Fruit fly (Drosophila melanogaster) whole organism, embryonic: ENCODE measurements around the gene CARPB.

Experiments
- B-H2 ChIP-seq: fragments of 200-800 bp; sonication (Bioruptor generic); optimal IDR thresholded peaks from 2 replicates; lab custom pipeline; 2018; ENCODE audit warnings: missing biosample characterization, mild to moderate bottlenecking, missing genetic modification characterization
- CG10543 ChIP-seq: fragments of 200-800 bp; sonication (Bioruptor generic); optimal IDR thresholded peaks from 3 replicates; lab custom pipeline; 2017; ENCODE audit warnings: missing biosample characterization, mild to moderate bottlenecking, missing genetic modification characterization, moderate library complexity
- CG12071 ChIP-seq: fragments of 200-800 bp; sonication (Bioruptor generic); optimal IDR thresholded peaks from 3 replicates; lab custom pipeline; 2018; ENCODE audit warnings: missing biosample characterization, mild to moderate bottlenecking, missing genetic modification characterization
- CG12104 ChIP-seq: fragments of 200-800 bp; sonication (Bioruptor generic); optimal IDR thresholded peaks from 3 replicates; lab custom pipeline; 2016; ENCODE audit warnings: missing biosample characterization, missing genetic modification characterization
- CG12299 ChIP-seq: fragments of 200-800 bp; sonication (Bioruptor generic); optimal IDR thresholded peaks from 2 replicates; lab custom pipeline; 2018; ENCODE audit warnings: missing biosample characterization, mild to moderate bottlenecking, missing genetic modification characterization
- CG13894 ChIP-seq: fragments of 200-800 bp; sonication (Bioruptor generic); optimal IDR thresholded peaks from 3 replicates; lab custom pipeline; 2018; ENCODE audit warnings: missing biosample characterization, mild to moderate bottlenecking, missing genetic modification characterization, moderate library complexity
- CG1529 ChIP-seq: fragments of 200-800 bp; sonication (Bioruptor generic); optimal IDR thresholded peaks from 3 replicates; lab custom pipeline; 2018; ENCODE audit warnings: missing biosample characterization, missing genetic modification characterization
- CG1603 ChIP-seq: fragments of 200-800 bp; sonication (Bioruptor generic); optimal IDR thresholded peaks from 2 replicates; lab custom pipeline; 2019; ENCODE audit warnings: missing biosample characterization, mild to moderate bottlenecking, missing genetic modification characterization, moderate library complexity
- CG17802 ChIP-seq: fragments of 200-800 bp; sonication (Bioruptor generic); optimal IDR thresholded peaks from 2 replicates; lab custom pipeline; 2018; ENCODE audit warnings: missing biosample characterization, mild to moderate bottlenecking, missing genetic modification characterization, moderate library complexity
- CG17912 ChIP-seq: fragments of 200-800 bp; sonication (Bioruptor generic); optimal IDR thresholded peaks from 2 replicates; lab custom pipeline; 2018; ENCODE audit warnings: missing biosample characterization, mild to moderate bottlenecking, missing genetic modification characterization
- CG18599 ChIP-seq: fragments of 200-800 bp; sonication (Bioruptor generic); optimal IDR thresholded peaks from 3 replicates; lab custom pipeline; 2017; ENCODE audit warnings: missing biosample characterization, missing genetic modification characterization, mild to moderate bottlenecking, moderate library complexity, missing genetic modification reagents
- CG18619 ChIP-seq: fragments of 200-800 bp; sonication (Bioruptor generic); optimal IDR thresholded peaks from 3 replicates; lab custom pipeline; 2017; ENCODE audit warnings: missing biosample characterization, mild to moderate bottlenecking, missing genetic modification characterization
- CG2678 ChIP-seq: fragments of 200-800 bp; sonication (Bioruptor generic); optimal IDR thresholded peaks from 3 replicates; lab custom pipeline; 2019; ENCODE audit warnings: missing biosample characterization, mild to moderate bottlenecking, missing genetic modification characterization, moderate library complexity
- CG31388 ChIP-seq: fragments of 200-800 bp; sonication (Bioruptor generic); optimal IDR thresholded peaks from 2 replicates; lab custom pipeline; 2016; ENCODE audit warnings: missing biosample characterization, missing genetic modification characterization
- CG8924 ChIP-seq: fragments of 200-800 bp; optimal IDR thresholded peaks from 3 replicates; lab custom pipeline; 2019; ENCODE audit warnings: missing biosample characterization, mild to moderate bottlenecking, missing genetic modification characterization, moderate library complexity
- CG9609 ChIP-seq: fragments of 200-800 bp; sonication (Bioruptor generic); optimal IDR thresholded peaks from 3 replicates; lab custom pipeline; 2016; ENCODE audit warnings: missing biosample characterization, missing genetic modification characterization
- Deaf1 ChIP-seq: fragments of 200-800 bp; optimal IDR thresholded peaks from 3 replicates; lab custom pipeline; 2019; ENCODE audit warnings: missing biosample characterization, mild to moderate bottlenecking, missing genetic modification characterization, moderate library complexity
- HLH54F ChIP-seq: fragments of 200-800 bp; sonication (Bioruptor generic); optimal IDR thresholded peaks from 3 replicates; lab custom pipeline; 2016; ENCODE audit warnings: missing biosample characterization, missing genetic modification characterization
- HLHmδ ChIP-seq: fragments of 200-800 bp; sonication (Bioruptor generic); optimal IDR thresholded peaks from 2 replicates; lab custom pipeline; 2018; ENCODE audit warnings: missing biosample characterization, mild to moderate bottlenecking, missing genetic modification characterization, moderate library complexity
- HmgD ChIP-seq: fragments of 200-800 bp; sonication (Bioruptor generic); optimal IDR thresholded peaks from 3 replicates; lab custom pipeline; 2016; ENCODE audit warnings: missing biosample characterization, missing genetic modification characterization
- Nf-YC ChIP-seq: fragments of 200-800 bp; optimal IDR thresholded peaks from 3 replicates; lab custom pipeline; 2019; ENCODE audit warnings: missing biosample characterization, mild to moderate bottlenecking, missing genetic modification characterization, moderate library complexity
- Taf1 ChIP-seq: fragments of 200-800 bp; sonication (Bioruptor generic); IDR thresholded peaks from 2 replicates; pipeline ENCODE4 v1.3.6; 2022; ENCODE audit warnings: missing biosample characterization, missing genetic modification characterization
- Trl ChIP-seq, 3 experiments: fragments of >200 bp in 2 of 3; fragments of 200-800 bp in 1 of 3; sonication (Bioruptor generic) in 1 of 3; optimal IDR thresholded peaks; 2 replicates in 1 of 3; 3 replicates in 2 of 3; lab custom pipeline; 2016 to 2017; ENCODE audit warnings: missing biosample characterization in 1 of 3, missing genetic modification characterization in 1 of 3
- bsh ChIP-seq, 2 experiments: fragments of 200-800 bp; sonication (Bioruptor generic); optimal IDR thresholded peaks; 2 replicates each; lab custom pipeline; 2017 to 2018; ENCODE audit warnings: mild to moderate bottlenecking in 2 of 2, missing biosample characterization in 2 of 2, missing genetic modification characterization in 2 of 2, moderate library complexity in 1 of 2
- cg ChIP-seq: fragments of 200-800 bp; sonication (Bioruptor generic); optimal IDR thresholded peaks from 3 replicates; lab custom pipeline; 2019; ENCODE audit warnings: missing biosample characterization, mild to moderate bottlenecking, missing genetic modification characterization, moderate library complexity
- chinmo ChIP-seq: fragments of 200-800 bp; sonication (Bioruptor generic); IDR thresholded peaks from 4 replicates; pipeline ENCODE4 v1.3.6; 2022; ENCODE audit warnings: missing biosample characterization, missing genetic modification characterization; ENCODE audit not compliant: partially characterized antibody
- crp ChIP-seq, 2 experiments: fragments of 200-800 bp; sonication (Bioruptor generic); optimal IDR thresholded peaks; 2 replicates in 1 of 2; 3 replicates in 1 of 2; lab custom pipeline; 2017; ENCODE audit warnings: missing biosample characterization in 2 of 2, missing genetic modification characterization in 2 of 2, mild to moderate bottlenecking in 1 of 2, moderate library complexity in 1 of 2
- dm ChIP-seq: fragments of 200-800 bp; sonication (Bioruptor generic); optimal IDR thresholded peaks from 3 replicates; lab custom pipeline; 2016; ENCODE audit warnings: missing biosample characterization, missing genetic modification characterization
- en ChIP-seq: fragments of 200-800 bp; sonication (Bioruptor generic); optimal IDR thresholded peaks from 2 replicates; lab custom pipeline; 2016; ENCODE audit warnings: missing biosample characterization, missing genetic modification characterization
- fu2 ChIP-seq: fragments of 200-800 bp; sonication (Bioruptor generic); optimal IDR thresholded peaks from 2 replicates; lab custom pipeline; 2016; ENCODE audit warnings: missing biosample characterization, missing genetic modification characterization
- klu ChIP-seq: fragments of 200-800 bp; sonication (Bioruptor generic); IDR thresholded peaks from 2 replicates; pipeline ENCODE4 v1.3.6; 2022; ENCODE audit warnings: missing biosample characterization, missing genetic modification characterization
- lilli ChIP-seq: fragments of 200-800 bp; sonication (Bioruptor generic); optimal IDR thresholded peaks from 3 replicates; lab custom pipeline; 2016; ENCODE audit warnings: missing biosample characterization, missing genetic modification characterization
- lov ChIP-seq, 2 experiments: fragments of 200-800 bp in 1 of 2; fragments of >200 bp in 1 of 2; sonication (Bioruptor generic) in 1 of 2; IDR thresholded peaks in 1 of 2; optimal IDR thresholded peaks in 1 of 2; 2 replicates in 1 of 2; 3 replicates in 1 of 2; pipeline versions ENCODE4 v1.3.6 to Lab custom; 2017 to 2022; ENCODE audit warnings: missing biosample characterization in 1 of 2, missing genetic modification characterization in 1 of 2
- nom ChIP-seq: fragments of 200-800 bp; sonication (Bioruptor generic); optimal IDR thresholded peaks from 2 replicates; lab custom pipeline; 2017; ENCODE audit warnings: missing biosample characterization, missing genetic modification characterization, mild to moderate bottlenecking, moderate library complexity, missing genetic modification reagents
- p53 ChIP-seq: fragments of 200-800 bp; sonication (Bioruptor generic); optimal IDR thresholded peaks from 2 replicates; lab custom pipeline; 2016; ENCODE audit warnings: missing biosample characterization, missing genetic modification characterization
- pho ChIP-seq: fragments of 200-800 bp; sonication (Bioruptor generic); optimal IDR thresholded peaks from 2 replicates; lab custom pipeline; 2016; ENCODE audit warnings: missing biosample characterization, missing genetic modification characterization
- pnt ChIP-seq: fragments of 200-800 bp; sonication (Bioruptor generic); optimal IDR thresholded peaks from 3 replicates; lab custom pipeline; 2016; ENCODE audit warnings: missing biosample characterization, missing genetic modification characterization
- prd ChIP-seq, 3 experiments: fragments of >200 bp in 2 of 3; fragments of 200-800 bp in 1 of 3; sonication (Bioruptor generic) in 1 of 3; optimal IDR thresholded peaks in 2 of 3; IDR thresholded peaks in 1 of 3; 2 replicates in 2 of 3; 3 replicates in 1 of 3; pipeline versions ENCODE4 v1.3.6 to Lab custom; 2017 to 2022; ENCODE audit warnings: missing biosample characterization in 1 of 3, missing genetic modification characterization in 1 of 3
- psq ChIP-seq: fragments of 200-800 bp; sonication (Bioruptor generic); optimal IDR thresholded peaks from 2 replicates; lab custom pipeline; 2017; ENCODE audit warnings: missing biosample characterization, missing genetic modification characterization
- row ChIP-seq: fragments of 200-800 bp; sonication (Bioruptor generic); IDR thresholded peaks from 3 replicates; pipeline ENCODE4 v1.3.6; 2022; ENCODE audit warnings: missing biosample characterization, missing genetic modification characterization
- salm ChIP-seq: fragments of 200-800 bp; sonication (Bioruptor generic); optimal IDR thresholded peaks from 2 replicates; lab custom pipeline; 2018; ENCODE audit warnings: missing biosample characterization, mild to moderate bottlenecking, missing genetic modification characterization
- sug ChIP-seq: fragments of 200-800 bp; optimal IDR thresholded peaks from 2 replicates; lab custom pipeline; 2019; ENCODE audit warnings: missing biosample characterization, mild to moderate bottlenecking, missing genetic modification characterization, moderate library complexity
- tin ChIP-seq: fragments of 200-800 bp; sonication (Bioruptor generic); optimal IDR thresholded peaks from 3 replicates; lab custom pipeline; 2016; ENCODE audit warnings: missing biosample characterization, missing genetic modification characterization
- unpg ChIP-seq: fragments of 200-800 bp; sonication (Bioruptor generic); optimal IDR thresholded peaks from 3 replicates; lab custom pipeline; 2018; ENCODE audit warnings: missing biosample characterization, mild to moderate bottlenecking, missing genetic modification characterization, moderate library complexity
- z ChIP-seq: fragments of 200-800 bp; sonication (Bioruptor generic); IDR thresholded peaks from 3 replicates; pipeline ENCODE4 v1.3.6; 2022; ENCODE audit warnings: missing biosample characterization, missing genetic modification characterization

CARPB gene

DNA sequence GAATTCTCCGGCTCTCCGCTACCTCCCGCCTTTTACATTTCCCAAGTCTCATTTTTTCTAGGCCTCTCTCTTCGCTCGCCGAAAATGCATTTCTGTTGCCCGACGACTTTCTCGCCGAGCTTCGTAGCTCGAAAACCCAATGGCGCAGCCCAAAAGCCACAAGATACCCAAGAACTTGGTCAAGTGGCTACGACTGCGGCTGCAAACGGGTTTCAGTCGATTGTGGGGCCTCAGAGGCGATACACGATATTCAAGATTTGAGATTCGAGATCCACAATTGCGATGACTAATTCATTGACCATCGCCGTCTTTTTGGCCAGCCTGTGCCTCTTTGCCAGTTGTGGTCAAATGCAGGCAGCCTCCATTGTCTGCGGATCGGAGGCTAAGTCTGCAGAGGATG lies 98.7 kb downstream of the CARPB start, which contains the start of gene CG9689:
Gene CG9689, plus strand, starts transcription at position 208 of the 400 bp plus-strand sequence.
- no peak for TF ChIP-seq CG12104 (GFP tag; lab: Kevin White, UChicago)
- no peak for TF ChIP-seq sug (tag; lab: Kevin White, UChicago)
- TF ChIP-seq CG31388 (GFP tag; lab: Kevin White, UChicago): no peak
- peak; percentile 56; the same call in 1 of the 4 replicates for TF ChIP-seq chinmo (GFP tag; lab: Robert Waterston, UW)
- TF ChIP-seq HLH54F (GFP tag; lab: Kevin White, UChicago): no peak
- TF ChIP-seq CG18619 (GFP tag; lab: Kevin White, UChicago): no peak
- no peak for TF ChIP-seq klu (GFP tag; lab: Robert Waterston, UW)
- peak in 1 of 2 experiments; percentile 8 for TF ChIP-seq Trl (optimal IDR thresholded peaks at IDR 0.05; lab: Kevin White, UChicago)
- no peak for TF ChIP-seq Trl (GFP tag; optimal IDR thresholded peaks at IDR 0.05; lab: Kevin White, UChicago)
- no peak for TF ChIP-seq CG12071 (GFP tag; lab: Kevin White, UChicago)
- peak; percentile 57 for TF ChIP-seq Deaf1 (tag; lab: Kevin White, UChicago)
- TF ChIP-seq CG18599 (GFP tag; lab: Kevin White, UChicago): no peak
- TF ChIP-seq B-H2 (GFP tag; lab: Kevin White, UChicago): no peak

DNA sequence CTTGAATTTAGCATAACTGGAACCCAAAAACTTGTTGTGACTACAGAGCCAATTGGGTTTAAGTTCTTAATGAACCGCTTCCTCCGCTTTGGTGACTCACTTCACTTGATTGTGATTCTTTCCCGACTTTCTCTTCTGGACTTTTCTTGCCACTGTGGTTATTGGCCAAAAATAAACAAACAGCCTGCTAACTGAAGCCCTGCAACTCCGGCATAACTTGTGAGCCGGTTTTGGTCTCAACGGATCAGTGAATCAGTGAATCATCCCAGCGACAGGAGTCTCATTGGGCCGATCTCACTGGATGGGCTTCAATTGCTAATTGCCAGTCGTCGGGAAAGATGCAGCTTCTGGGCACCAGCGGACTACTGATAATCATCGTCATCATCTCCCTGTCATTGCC lies 99.9 kb downstream of the CARPB start:
- no peak for TF ChIP-seq CG12104 (GFP tag; lab: Kevin White, UChicago)
- no peak for TF ChIP-seq tin (GFP tag; lab: Kevin White, UChicago)
- no peak for TF ChIP-seq salm (tag; lab: Kevin White, UChicago)
- no peak for TF ChIP-seq psq (GFP tag; lab: Kevin White, UChicago)
- no peak for TF ChIP-seq lilli (GFP tag; lab: Kevin White, UChicago)
- no peak for TF ChIP-seq CG12299 (tag; lab: Kevin White, UChicago)
- TF ChIP-seq bsh (GFP tag; optimal IDR thresholded peaks at IDR 0.05; lab: Kevin White, UChicago): no peak
- no peak for TF ChIP-seq CG1529 (GFP tag; lab: Kevin White, UChicago)
- TF ChIP-seq dm (GFP tag; lab: Kevin White, UChicago): no peak
- TF ChIP-seq nom (GFP tag; lab: Kevin White, UChicago): no peak
- no peak for TF ChIP-seq Nf-YC

DNA sequence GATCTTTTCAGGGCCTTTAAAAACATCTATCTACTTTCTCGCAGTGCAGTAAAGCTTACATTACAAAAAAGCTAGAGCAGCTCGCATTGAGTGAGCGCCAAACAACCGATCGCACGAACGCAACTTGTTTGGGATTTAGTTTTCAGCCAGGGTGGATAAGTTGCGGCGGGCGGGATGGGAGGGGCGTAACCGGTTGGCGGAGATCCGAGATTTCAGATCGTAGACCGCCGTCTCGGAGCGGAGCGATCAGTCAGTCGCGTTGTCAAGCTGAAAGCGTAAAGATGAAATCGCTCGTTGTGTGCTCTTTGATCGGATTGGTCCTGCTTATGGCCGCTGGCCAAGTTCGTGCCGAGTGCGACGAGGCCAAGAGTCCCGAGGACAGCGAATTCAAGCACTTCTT lies 101.2 kb downstream of the CARPB start, which contains the start of gene CG9691:
Gene CG9691, plus strand, starts transcription at position 222 of the 400 bp plus-strand sequence.
- TF ChIP-seq pnt (GFP tag; lab: Kevin White, UChicago) (no peak), crp (GFP tag; optimal IDR thresholded peaks at IDR 0.05; lab: Kevin White, UChicago) (no peak), en (GFP tag; lab: Kevin White, UChicago) (no peak), HmgD (GFP tag; lab: Kevin White, UChicago) (no peak), CG8924 (tag; lab: Kevin White, UChicago) (no peak), prd (optimal IDR thresholded peaks at IDR 0.05; lab: Kevin White, UChicago) (no peak), prd (GFP tag; IDR thresholded peaks at IDR 0.05; lab: Robert Waterston, UW) (no peak), Deaf1 (tag; lab: Kevin White, UChicago) (peak; percentile 83), nom (GFP tag; lab: Kevin White, UChicago) (peak; percentile 62), p53 (GFP tag; lab: Kevin White, UChicago) (no peak), CG9609 (no peak), Taf1 (no peak), HLHmδ (GFP tag; lab: Kevin White, UChicago) (no peak), pho (GFP tag; lab: Kevin White, UChicago) (no peak), chinmo (GFP tag; lab: Robert Waterston, UW) (0 out of 4 replicates have a peak, but pooled peaks have one; percentile 40), unpg (GFP tag; lab: Kevin White, UChicago) (no peak), CG10543 (peak; percentile 50), CG13894 (tag; lab: Kevin White, UChicago) (peak; percentile 1), row (GFP tag; lab: Robert Waterston, UW) (peak; percentile 27; the same call in 1 of the 3 replicates), z (GFP tag; lab: Robert Waterston, UW) (no peak; the same call in 2 of the 3 replicates), CG17802 (tag; lab: Kevin White, UChicago) (no peak), lov (optimal IDR thresholded peaks at IDR 0.05; lab: Kevin White, UChicago) (no peak), lov (GFP tag; IDR thresholded peaks at IDR 0.05; lab: Robert Waterston, UW) (no peak), cg (GFP tag; lab: Kevin White, UChicago) (no peak), CG17912 (GFP tag; lab: Kevin White, UChicago) (no peak), CG1603 (tag; lab: Kevin White, UChicago) (no peak), CG2678 (tag; lab: Kevin White, UChicago) (peak; percentile 26), fu2 (GFP tag; lab: Kevin White, UChicago) (no peak), psq (GFP tag; lab: Kevin White, UChicago) (no peak)
